Fruit fly (Drosophila melanogaster) whole organism, embryonic: ENCODE results near the gene Ir93a.

ENCODE experiments used
- Aef1 ChIP-seq: fragments of 200-800 bp; sonication (Bioruptor generic); IDR thresholded peaks from 3 replicates; pipeline ENCODE4 v1.3.6; 2022; ENCODE audit warnings: missing biosample characterization, missing genetic modification characterization
- Awh ChIP-seq: fragments of 200-800 bp; sonication (Bioruptor generic); IDR thresholded peaks from 2 replicates; pipeline ENCODE4, ENCODE4 v1.3.6; 2022; ENCODE audit warnings: missing biosample characterization, missing genetic modification characterization
- CG11085 ChIP-seq: fragments of 200-800 bp; sonication (Bioruptor generic); IDR thresholded peaks from 2 replicates; pipeline ENCODE4 v1.3.6; 2022; ENCODE audit warnings: missing biosample characterization, missing genetic modification characterization
- CG12155 ChIP-seq: fragments of 200-800 bp; sonication (Bioruptor generic); optimal IDR thresholded peaks from 3 replicates; lab custom pipeline; 2016; ENCODE audit warnings: missing biosample characterization, missing genetic modification characterization
- CG14710 ChIP-seq: fragments of 200-800 bp; sonication (Bioruptor generic); optimal IDR thresholded peaks from 3 replicates; lab custom pipeline; 2019; ENCODE audit warnings: missing biosample characterization, mild to moderate bottlenecking, missing genetic modification characterization, moderate library complexity
- CG1647 ChIP-seq: fragments of 200-800 bp; sonication (Bioruptor generic); optimal IDR thresholded peaks from 3 replicates; lab custom pipeline; 2016; ENCODE audit warnings: missing biosample characterization, missing genetic modification characterization
- CG17359 ChIP-seq: fragments of 200-800 bp; sonication (Bioruptor generic); optimal IDR thresholded peaks from 3 replicates; lab custom pipeline; 2018; ENCODE audit warnings: missing biosample characterization, mild to moderate bottlenecking, missing genetic modification characterization, moderate library complexity
- CG17568 ChIP-seq: fragments of 200-800 bp; sonication (Bioruptor generic); optimal IDR thresholded peaks from 2 replicates; lab custom pipeline; 2018; ENCODE audit warnings: missing biosample characterization, mild to moderate bottlenecking, missing genetic modification characterization, moderate library complexity
- CG18599 ChIP-seq: fragments of 200-800 bp; sonication (Bioruptor generic); optimal IDR thresholded peaks from 3 replicates; lab custom pipeline; 2017; ENCODE audit warnings: missing biosample characterization, missing genetic modification characterization, mild to moderate bottlenecking, moderate library complexity, missing genetic modification reagents
- CG2129 ChIP-seq: fragments of 200-800 bp; sonication (Bioruptor generic); IDR thresholded peaks from 2 replicates; pipeline ENCODE4 v1.3.6; 2022; ENCODE audit warnings: missing biosample characterization, missing genetic modification characterization; ENCODE audit not compliant: partially characterized antibody
- CG34376 ChIP-seq: fragments of 200-800 bp; sonication (Bioruptor generic); optimal IDR thresholded peaks from 2 replicates; lab custom pipeline; 2018; ENCODE audit warnings: missing biosample characterization, mild to moderate bottlenecking, missing genetic modification characterization
- CG4707 ChIP-seq: fragments of 200-800 bp; sonication (Bioruptor generic); optimal IDR thresholded peaks from 2 replicates; lab custom pipeline; 2018; ENCODE audit warnings: missing biosample characterization, mild to moderate bottlenecking, missing genetic modification characterization, moderate library complexity
- CG6654 ChIP-seq: fragments of 200-800 bp; sonication (Bioruptor generic); optimal IDR thresholded peaks from 2 replicates; lab custom pipeline; 2017; ENCODE audit warnings: missing biosample characterization, mild to moderate bottlenecking, missing genetic modification characterization
- CG7786 ChIP-seq: fragments of 200-800 bp; sonication (Bioruptor generic); optimal IDR thresholded peaks from 2 replicates; lab custom pipeline; 2016; ENCODE audit warnings: missing biosample characterization, missing genetic modification characterization
- CG9215 ChIP-seq: fragments of 200-800 bp; sonication (Bioruptor generic); IDR thresholded peaks from 2 replicates; pipeline ENCODE4 v1.3.6; 2022; ENCODE audit warnings: missing biosample characterization, missing genetic modification characterization
- CG9817 ChIP-seq: fragments of 200-800 bp; sonication (Bioruptor generic); optimal IDR thresholded peaks from 2 replicates; lab custom pipeline; 2018; ENCODE audit warnings: missing biosample characterization, mild to moderate bottlenecking, missing genetic modification characterization, moderate library complexity
- CTCF ChIP-seq: fragments of 200-800 bp; sonication (Bioruptor generic); optimal IDR thresholded peaks from 2 replicates; lab custom pipeline; 2017; ENCODE audit warnings: missing biosample characterization, mild to moderate bottlenecking, missing genetic modification characterization, moderate library complexity
- Dad ChIP-seq: fragments of 200-800 bp; sonication (Bioruptor generic); optimal IDR thresholded peaks from 3 replicates; lab custom pipeline; 2016; ENCODE audit warnings: missing biosample characterization, missing genetic modification characterization
- Dfd ChIP-seq, 2 experiments: fragments of >200 bp; optimal IDR thresholded peaks; 2 replicates each; lab custom pipeline; 2017; ENCODE audit warnings: missing biosample characterization in 2 of 2, missing genetic modification characterization in 2 of 2
- Dp ChIP-seq: fragments of 200-800 bp; sonication (Bioruptor generic); optimal IDR thresholded peaks from 2 replicates; lab custom pipeline; 2018; ENCODE audit warnings: missing biosample characterization, mild to moderate bottlenecking, missing genetic modification characterization, moderate library complexity
- H15 ChIP-seq: fragments of 200-800 bp; sonication (Bioruptor generic); IDR thresholded peaks from 3 replicates; pipeline ENCODE4 v1.3.6; 2022; ENCODE audit warnings: missing biosample characterization, missing genetic modification characterization
- Hand ChIP-seq: fragments of 200-800 bp; sonication (Bioruptor generic); optimal IDR thresholded peaks from 2 replicates; lab custom pipeline; 2017; ENCODE audit warnings: mild to moderate bottlenecking, missing biosample characterization, missing genetic modification reagents, missing genetic modification characterization
- Jarid2 ChIP-seq: fragments of 200-800 bp; sonication (Bioruptor generic); optimal IDR thresholded peaks from 3 replicates; lab custom pipeline; 2017; ENCODE audit warnings: mild to moderate bottlenecking, missing biosample characterization, missing genetic modification reagents, missing genetic modification characterization
- Lim3 ChIP-seq: fragments of 200-800 bp; sonication (Bioruptor generic); IDR thresholded peaks from 2 replicates; pipeline ENCODE4 v1.3.6; 2022; ENCODE audit warnings: missing biosample characterization, missing genetic modification characterization
- NfI ChIP-seq: fragments of 200-800 bp; sonication (Bioruptor generic); optimal IDR thresholded peaks from 3 replicates; lab custom pipeline; 2018; ENCODE audit warnings: missing biosample characterization, mild to moderate bottlenecking, missing genetic modification characterization, moderate library complexity
- Optix ChIP-seq: fragments of 200-800 bp; sonication (Bioruptor generic); IDR thresholded peaks from 3 replicates; pipeline ENCODE4 v1.3.6; 2022; ENCODE audit warnings: missing biosample characterization, missing genetic modification characterization
- TFAM ChIP-seq: fragments of 200-800 bp; sonication (Bioruptor generic); optimal IDR thresholded peaks from 2 replicates; lab custom pipeline; 2017; ENCODE audit warnings: missing biosample characterization, missing genetic modification characterization, inconsistent platforms
- Tbp ChIP-seq: fragments of >200 bp; optimal IDR thresholded peaks from 2 replicates; lab custom pipeline; 2018; ENCODE audit warnings: missing biosample characterization, missing genetic modification characterization
- ap ChIP-seq: fragments of 200-800 bp; sonication (Bioruptor generic); IDR thresholded peaks from 2 replicates; pipeline ENCODE4 v1.3.6; 2022; ENCODE audit warnings: missing biosample characterization, missing genetic modification characterization
- ase ChIP-seq: fragments of 200-800 bp; sonication (Bioruptor generic); IDR thresholded peaks from 3 replicates; pipeline ENCODE4 v1.3.6; 2022; ENCODE audit warnings: missing biosample characterization, missing genetic modification characterization
- bcd ChIP-seq: fragments of 200-800 bp; sonication (Bioruptor generic); optimal IDR thresholded peaks from 2 replicates; lab custom pipeline; 2017; ENCODE audit warnings: missing biosample characterization, mild to moderate bottlenecking, missing genetic modification characterization
- corto ChIP-seq: fragments of 200-800 bp; sonication (Bioruptor generic); optimal IDR thresholded peaks from 2 replicates; lab custom pipeline; 2016; ENCODE audit warnings: missing biosample characterization, mild to moderate bottlenecking, missing genetic modification characterization, moderate library complexity
- dmrt11E ChIP-seq: fragments of 200-800 bp; sonication (Bioruptor generic); optimal IDR thresholded peaks from 3 replicates; lab custom pipeline; 2018; ENCODE audit warnings: missing biosample characterization, mild to moderate bottlenecking, missing genetic modification characterization, moderate library complexity
- eve ChIP-seq, 2 experiments: fragments of >200 bp; optimal IDR thresholded peaks; 2 replicates each; lab custom pipeline; 2017; ENCODE audit warnings: missing biosample characterization in 2 of 2, missing genetic modification characterization in 2 of 2
- ewg ChIP-seq: fragments of 200-800 bp; sonication (Bioruptor generic); optimal IDR thresholded peaks from 3 replicates; lab custom pipeline; 2017; ENCODE audit warnings: mild to moderate bottlenecking, missing biosample characterization, missing genetic modification reagents, missing genetic modification characterization
- fd96Cb ChIP-seq: fragments of 200-800 bp; sonication (Bioruptor generic); optimal IDR thresholded peaks from 2 replicates; lab custom pipeline; 2018; ENCODE audit warnings: missing biosample characterization, mild to moderate bottlenecking, missing genetic modification characterization, moderate library complexity
- grn ChIP-seq: fragments of 200-800 bp; sonication (Bioruptor generic); optimal IDR thresholded peaks from 3 replicates; lab custom pipeline; 2017; ENCODE audit warnings: missing biosample characterization, missing genetic modification characterization
- hth ChIP-seq: fragments of >200 bp; optimal IDR thresholded peaks from 2 replicates; lab custom pipeline; 2017; ENCODE audit warnings: inconsistent platforms
- jumu ChIP-seq: fragments of 200-800 bp; sonication (Bioruptor generic); optimal IDR thresholded peaks from 3 replicates; lab custom pipeline; 2016; ENCODE audit warnings: missing biosample characterization, missing genetic modification characterization
- klu ChIP-seq: fragments of 200-800 bp; sonication (Bioruptor generic); IDR thresholded peaks from 2 replicates; pipeline ENCODE4 v1.3.6; 2022; ENCODE audit warnings: missing biosample characterization, missing genetic modification characterization
- luna ChIP-seq: fragments of 200-800 bp; sonication (Bioruptor generic); optimal IDR thresholded peaks from 2 replicates; lab custom pipeline; 2016; ENCODE audit warnings: missing biosample characterization, missing genetic modification characterization
- mirr ChIP-seq: fragments of 200-800 bp; sonication (Bioruptor generic); optimal IDR thresholded peaks from 3 replicates; lab custom pipeline; 2018; ENCODE audit warnings: missing biosample characterization, mild to moderate bottlenecking, missing genetic modification characterization
- nerfin-1 ChIP-seq: fragments of 200-800 bp; sonication (Bioruptor generic); optimal IDR thresholded peaks from 3 replicates; lab custom pipeline; 2019; ENCODE audit warnings: missing biosample characterization, mild to moderate bottlenecking, missing genetic modification characterization, moderate library complexity
- oc ChIP-seq: fragments of 200-800 bp; sonication (Bioruptor generic); optimal IDR thresholded peaks from 2 replicates; lab custom pipeline; 2018; ENCODE audit warnings: missing biosample characterization, mild to moderate bottlenecking, missing genetic modification characterization, moderate library complexity
- org-1 ChIP-seq: fragments of 200-800 bp; sonication (Bioruptor generic); optimal IDR thresholded peaks from 2 replicates; lab custom pipeline; 2017; ENCODE audit warnings: missing biosample characterization, missing genetic modification characterization
- p53 ChIP-seq: fragments of 200-800 bp; sonication (Bioruptor generic); optimal IDR thresholded peaks from 2 replicates; lab custom pipeline; 2016; ENCODE audit warnings: missing biosample characterization, missing genetic modification characterization
- trh ChIP-seq: fragments of 200-800 bp; sonication (Bioruptor generic); optimal IDR thresholded peaks from 2 replicates; lab custom pipeline; 2016; ENCODE audit warnings: missing biosample characterization, missing genetic modification characterization
- ttk ChIP-seq: fragments of 200-800 bp; sonication (Bioruptor generic); IDR thresholded peaks from 2 replicates; pipeline ENCODE4 v2.1.2; 2022; ENCODE audit warnings: missing biosample characterization, missing genetic modification characterization

Ir93a gene

DNA sequence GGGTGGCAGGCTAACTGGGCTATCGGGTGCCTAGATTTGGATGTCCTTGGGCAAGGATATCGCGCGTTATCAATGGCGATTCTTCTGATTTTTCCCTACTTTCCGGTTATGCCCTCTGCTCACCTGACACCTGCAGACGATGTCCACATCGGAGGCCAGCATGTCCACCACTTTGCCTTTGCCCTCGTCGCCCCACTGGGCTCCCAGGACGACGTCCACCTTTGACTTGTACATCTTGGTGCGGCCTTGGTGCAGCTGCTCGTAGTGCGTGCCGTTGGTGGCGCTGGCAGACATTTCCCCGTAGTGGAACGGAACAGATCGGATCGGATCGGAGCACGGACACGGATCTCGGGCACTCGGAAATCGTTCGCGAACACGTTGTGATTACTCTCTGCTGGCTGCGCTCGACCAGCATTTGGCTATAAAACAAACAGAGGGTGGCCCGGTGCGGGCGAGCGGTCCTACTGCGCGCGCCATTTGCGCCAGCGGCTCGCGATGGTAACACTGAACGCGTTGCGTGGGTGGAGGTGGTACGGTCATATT lies 29.5 kb downstream of the Ir93a start, which contains the start of gene Adss (continued):
- TF ChIP-seq luna (GFP tag; lab: Kevin White, UChicago) (peak; percentile 21), org-1 (GFP tag; lab: Kevin White, UChicago) (no peak), CG11085 (GFP tag; lab: Robert Waterston, UW) (no peak), CG6654 (GFP tag; lab: Kevin White, UChicago) (no peak), CTCF (GFP tag; lab: Kevin White, UChicago) (peak; percentile 21), mirr (GFP tag; lab: Kevin White, UChicago) (peak; percentile 53), eve (GFP tag; optimal IDR thresholded peaks at IDR 0.05; lab: Kevin White, UChicago) (no peak), Dfd (GFP tag; optimal IDR thresholded peaks at IDR 0.05; lab: Kevin White, UChicago) (no peak), H15 (GFP tag; lab: Robert Waterston, UW) (no peak), CG14710 (tag; lab: Kevin White, UChicago) (peak; percentile 21), ttk (GFP tag; lab: Robert Waterston, UW) (0 out of 2 replicates have a peak, but pooled peaks have one; percentile 14), fd96Cb (tag; lab: Kevin White, UChicago) (no peak), Lim3 (GFP tag; lab: Robert Waterston, UW) (no peak), CG18599 (GFP tag; lab: Kevin White, UChicago) (no peak), hth (no peak), Awh (GFP tag; lab: Robert Waterston, UW) (0 out of 2 replicates have a peak, but pooled peaks have one; percentile 11), CG9817 (tag; lab: Kevin White, UChicago) (no peak), ase (GFP tag; lab: Robert Waterston, UW) (no peak), CG17568 (GFP tag; lab: Kevin White, UChicago) (no peak), CG9215 (GFP tag; lab: Robert Waterston, UW) (no peak), Aef1 (GFP tag; lab: Robert Waterston, UW) (no peak), CG2129 (GFP tag; lab: Robert Waterston, UW) (no peak), Tbp (GFP tag; lab: Kevin White, UChicago) (peak; percentile 66), CG4707 (no peak), Dad (GFP tag; lab: Kevin White, UChicago) (no peak), dmrt11E (tag; lab: Kevin White, UChicago) (no peak), CG7786 (peak; percentile 45), CG34376 (GFP tag; lab: Kevin White, UChicago) (peak; percentile 72), Jarid2 (GFP tag; lab: Kevin White, UChicago) (peak; percentile 82), NfI (GFP tag; lab: Kevin White, UChicago) (peak; percentile 5), trh (GFP tag; lab: Kevin White, UChicago) (no peak), CG12155 (peak; percentile 7), Dp (peak; percentile 22), nerfin-1 (tag; lab: Kevin White, UChicago) (peak; percentile 12), grn (GFP tag; lab: Kevin White, UChicago) (peak; percentile 93), CG17359 (peak; percentile 25), corto (GFP tag; lab: Kevin White, UChicago) (no peak), ewg (peak; percentile 99), p53 (GFP tag; lab: Kevin White, UChicago) (no peak), ap (GFP tag; lab: Robert Waterston, UW) (no peak), TFAM (GFP tag; lab: Kevin White, UChicago) (no peak), Hand (GFP tag; lab: Kevin White, UChicago) (peak; percentile 47), klu (GFP tag; lab: Robert Waterston, UW) (peak; percentile 93), oc (no peak), jumu (GFP tag; lab: Kevin White, UChicago) (no peak), bcd (GFP tag; lab: Kevin White, UChicago) (peak; percentile 24), CG1647 (GFP tag; lab: Kevin White, UChicago) (peak; percentile 32), Optix (GFP tag; lab: Robert Waterston, UW) (no peak)
